Fruit fly (Drosophila melanogaster): ENCODE data around the gene Sirt1.

Sirt1 gene

DNA sequence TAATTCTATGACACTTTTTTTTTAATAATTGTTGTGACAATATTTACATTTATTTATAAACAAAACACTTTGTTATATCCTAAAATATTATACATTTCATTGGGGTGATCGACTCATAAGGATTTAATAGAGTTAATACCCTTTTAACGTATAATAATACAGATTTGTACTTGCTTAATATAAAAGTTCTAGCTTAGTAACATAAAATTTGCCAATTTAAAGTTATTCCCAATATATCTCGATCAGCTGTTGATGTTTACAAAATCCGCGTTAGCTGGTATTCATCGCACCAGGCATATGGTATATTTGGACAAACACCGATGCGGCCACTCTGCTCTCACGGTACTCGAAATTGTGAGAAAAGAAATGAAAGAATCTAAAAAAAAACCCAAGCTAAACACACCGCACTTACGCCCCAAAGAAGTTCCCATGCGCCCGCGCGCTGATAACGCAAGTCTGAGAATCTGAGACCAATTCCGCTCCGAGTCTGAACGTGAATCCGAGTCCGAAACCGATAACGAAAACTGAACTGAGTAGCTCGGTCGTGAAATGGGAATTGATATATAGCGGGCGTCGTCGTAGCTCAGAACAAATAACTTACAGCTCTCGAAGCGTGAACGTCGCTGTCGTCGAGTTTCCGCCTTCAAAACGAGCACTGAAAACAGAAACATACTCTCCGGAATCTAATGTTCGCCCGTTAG is 38.2 kb downstream of the Sirt1 start, which contains the start of gene Pect (continued):
- TF ChIP-seq CG9215 (GFP tag; IDR thresholded peaks at IDR 0.05) (no peak), Hey (tag; optimal IDR thresholded peaks at IDR 0.05) (no peak), CG13123 (GFP tag; optimal IDR thresholded peaks at IDR 0.05) (no peak), CG8089 (GFP tag; optimal IDR thresholded peaks at IDR 0.05) (no peak), Ptx1 (GFP tag; IDR thresholded peaks at IDR 0.05) (peak; percentile 60), Scr (GFP tag; IDR thresholded peaks at IDR 0.05; ENCODE audit: partially characterized antibody) (peak; percentile 63), sr (GFP tag; IDR thresholded peaks at IDR 0.05) (no peak), CG33213 (GFP tag; optimal IDR thresholded peaks at IDR 0.05) (peak; percentile 0), Nf-YC (tag; optimal IDR thresholded peaks at IDR 0.05) (no peak), cad (GFP tag; optimal IDR thresholded peaks at IDR 0.05) (no peak), CG3065 (GFP tag; optimal IDR thresholded peaks at IDR 0.05) (no peak), NFAT (GFP tag; IDR thresholded peaks at IDR 0.05) (no peak), CG5953 (GFP tag; IDR thresholded peaks at IDR 0.05) (no peak), CG10654 (GFP tag; optimal IDR thresholded peaks at IDR 0.05) (no peak), dmrt11E (tag; optimal IDR thresholded peaks at IDR 0.05) (peak; percentile 37), mam (GFP tag; optimal IDR thresholded peaks at IDR 0.05) (no peak), otp (GFP tag; IDR thresholded peaks at IDR 0.05) (no peak), CG8359 (GFP tag; optimal IDR thresholded peaks at IDR 0.05; ENCODE audit: borderline replicate concordance) (no peak), CG15696 (tag; optimal IDR thresholded peaks at IDR 0.05) (no peak), H2.0 (GFP tag; IDR thresholded peaks at IDR 0.05) (no peak), caup (GFP tag; optimal IDR thresholded peaks at IDR 0.05; ENCODE audit: severe bottlenecking) (peak; percentile 30), CG17829 (tag; optimal IDR thresholded peaks at IDR 0.05) (peak; percentile 14), CG5245 (GFP tag; optimal IDR thresholded peaks at IDR 0.05) (no peak), salm (tag; optimal IDR thresholded peaks at IDR 0.05) (no peak), CG15601 (tag; optimal IDR thresholded peaks at IDR 0.05) (no peak), Adf1 (GFP tag; IDR thresholded peaks at IDR 0.05) (peak; percentile 29), dysf (GFP tag; IDR thresholded peaks at IDR 0.05) (0 out of 3 replicates have a peak, but pooled peaks have one; percentile 2), Usf (GFP tag; optimal IDR thresholded peaks at IDR 0.05) (no peak), CG18619 (GFP tag; optimal IDR thresholded peaks at IDR 0.05) (no peak), shn (GFP tag; optimal IDR thresholded peaks at IDR 0.05) (no peak), CG10147 (GFP tag; optimal IDR thresholded peaks at IDR 0.05) (no peak), Opbp (GFP tag; IDR thresholded peaks at IDR 0.05; ENCODE audit: partially characterized antibody) (peak; percentile 63; the same call in 2 of the 3 replicates), Sin3A (optimal IDR thresholded peaks at IDR 0.05) (peak; percentile 19), lmd (GFP tag; IDR thresholded peaks at IDR 0.05) (no peak), ac (GFP tag; optimal IDR thresholded peaks at IDR 0.05) (no peak)

DNA sequence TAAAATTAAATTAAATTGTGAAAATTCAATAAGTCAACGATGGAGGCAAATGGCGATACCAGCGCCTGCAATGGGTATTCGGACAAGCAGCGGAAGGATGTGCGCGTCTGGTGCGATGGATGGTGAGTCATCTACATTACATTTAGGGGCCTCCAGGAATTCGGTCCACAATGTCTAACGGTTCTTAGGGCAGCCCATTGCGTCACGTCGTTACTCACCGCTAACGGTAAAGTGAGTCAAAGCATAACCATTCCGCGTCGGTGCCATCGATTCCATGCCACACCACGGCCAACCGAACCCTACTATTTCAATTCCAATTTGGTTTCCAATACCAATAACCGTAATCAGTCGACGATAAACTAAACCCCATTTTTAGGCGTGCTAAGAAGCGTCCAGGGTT is 38.8 kb downstream of the Sirt1 start:
- TF ChIP-seq Pdp1 (GFP tag; optimal IDR thresholded peaks at IDR 0.05) (peak in 1 of 2 experiments; percentile 76), Med (GFP tag) (peak; percentile 34), chm (GFP tag; IDR thresholded peaks at IDR 0.05) (peak; percentile 51; the same call in 1 of the 2 replicates), kay (GFP tag; optimal IDR thresholded peaks at IDR 0.05) (peak; percentile 40), cwo (GFP tag; optimal IDR thresholded peaks at IDR 0.05) (peak; percentile 13), onecut (GFP tag; IDR thresholded peaks at IDR 0.05) (0 out of 2 replicates have a peak, but pooled peaks have one; percentile 2), CG12659 (GFP tag; optimal IDR thresholded peaks at IDR 0.05) (no peak), CG6854 (GFP tag; optimal IDR thresholded peaks at IDR 0.05) (peak; percentile 13), CG3407 (GFP tag; optimal IDR thresholded peaks at IDR 0.05) (no peak), row (GFP tag; IDR thresholded peaks at IDR 0.05) (no peak), CG6654 (GFP tag; optimal IDR thresholded peaks at IDR 0.05) (no peak), CG10147 (GFP tag; optimal IDR thresholded peaks at IDR 0.05) (no peak), CG2875 (GFP tag; optimal IDR thresholded peaks at IDR 0.05) (no peak), sd (tag; optimal IDR thresholded peaks at IDR 0.05) (peak; percentile 60), fd96Cb (tag; optimal IDR thresholded peaks at IDR 0.05) (no peak)

Measured in whole organism, embryonic.